Worm (Caenorhabditis elegans): ENCODE measurements around the gene K09E9.3.

DNA sequence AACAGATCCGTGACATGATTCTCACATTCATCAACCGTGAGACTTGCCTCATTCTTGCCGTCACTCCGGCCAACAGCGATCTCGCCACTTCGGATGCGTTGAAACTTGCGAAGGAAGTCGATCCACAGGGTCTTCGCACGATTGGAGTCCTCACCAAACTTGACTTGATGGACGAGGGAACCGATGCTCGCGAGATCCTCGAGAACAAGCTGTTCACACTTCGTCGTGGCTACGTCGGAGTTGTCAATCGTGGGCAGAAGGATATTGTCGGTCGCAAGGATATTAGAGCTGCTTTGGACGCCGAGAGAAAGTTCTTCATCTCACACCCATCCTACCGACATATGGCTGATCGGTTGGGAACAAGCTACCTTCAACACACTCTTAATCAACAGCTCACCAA, 44.0 kb downstream of the K09E9.3 start:
- TF ChIP-seq sma-3 (GFP tag; optimal IDR thresholded peaks at IDR 0.05) (no peak), nhr-23 (tag; optimal IDR thresholded peaks at IDR 0.05) (no peak), ZK546.5 (tag; optimal IDR thresholded peaks at IDR 0.05) (no peak), zag-1 (tag; optimal IDR thresholded peaks at IDR 0.05) (no peak), nhr-12 (tag; optimal IDR thresholded peaks at IDR 0.05) (no peak), lin-11 (tag; optimal IDR thresholded peaks at IDR 0.05) (no peak)
